Worm (Caenorhabditis elegans) whole organism, L1 larva: ENCODE results near the gene K08D8.2.

Experiments
- aly-2 ChIP-seq: fragments of 150-350 bp; optimal IDR thresholded peaks from 2 replicates; lab custom pipeline; 2014; ENCODE audit warnings: missing biosample characterization, missing genetic modification characterization
- blmp-1 ChIP-seq: fragments of 150-350 bp; optimal IDR thresholded peaks from 2 replicates; lab custom pipeline; 2014; ENCODE audit warnings: missing biosample characterization, missing genetic modification characterization
- ceh-88 ChIP-seq: fragments of 200-800 bp; sonication (Bioruptor generic); IDR thresholded peaks from 2 replicates; pipeline ENCODE4 v1.3.6; 2022; ENCODE audit warnings: missing genetic modification characterization, missing compliant biosample characterization
- elt-2 ChIP-seq: sonication (generic microtip); optimal IDR thresholded peaks from 2 replicates; lab custom pipeline; 2016; ENCODE audit warnings: missing genetic modification characterization, mild to moderate bottlenecking, inconsistent platforms, missing compliant biosample characterization, missing genetic modification reagents
- fkh-8 ChIP-seq: sonication (generic microtip); optimal IDR thresholded peaks from 2 replicates; lab custom pipeline; 2016; ENCODE audit warnings: mild to moderate bottlenecking, missing genetic modification characterization, missing compliant biosample characterization
- fos-1 ChIP-seq: fragments of 150-350 bp; optimal IDR thresholded peaks from 2 replicates; lab custom pipeline; 2014; ENCODE audit warnings: missing biosample characterization, missing genetic modification characterization
- hlh-4 ChIP-seq: sonication (generic microtip); optimal IDR thresholded peaks from 2 replicates; lab custom pipeline; 2016; ENCODE audit warnings: mild to moderate bottlenecking, missing genetic modification characterization, missing compliant biosample characterization
- irx-1 ChIP-seq: sonication (generic microtip); optimal IDR thresholded peaks from 2 replicates; lab custom pipeline; 2016; ENCODE audit warnings: missing genetic modification characterization, missing compliant biosample characterization
- isw-1 ChIP-seq: fragments of 200-800 bp; sonication (Bioruptor generic); IDR thresholded peaks from 2 replicates; pipeline ENCODE4 v1.3.6; 2022; ENCODE audit warnings: missing genetic modification characterization, missing compliant biosample characterization
- jun-1 ChIP-seq: fragments of 150-350 bp; optimal IDR thresholded peaks from 2 replicates; lab custom pipeline; 2014; ENCODE audit warnings: missing biosample characterization, missing genetic modification reagents, missing genetic modification characterization
- mdl-1 ChIP-seq, 2 experiments: fragments of 150-350 bp; optimal IDR thresholded peaks; 2 replicates each; lab custom pipeline; 2014 to 2017; ENCODE audit warnings: missing biosample characterization in 2 of 2, missing genetic modification characterization in 2 of 2, inconsistent platforms in 1 of 2
- nhr-11 ChIP-seq: fragments of 150-350 bp; optimal IDR thresholded peaks from 2 replicates; lab custom pipeline; 2014; ENCODE audit warnings: missing biosample characterization, missing genetic modification characterization
- nhr-71 ChIP-seq: sonication (generic microtip); optimal IDR thresholded peaks from 2 replicates; lab custom pipeline; 2016; ENCODE audit warnings: mild to moderate bottlenecking, missing genetic modification characterization, moderate library complexity, missing compliant biosample characterization
- pax-3 ChIP-seq: fragments of 200-800 bp; sonication (Bioruptor generic); optimal IDR thresholded peaks from 2 replicates; lab custom pipeline; 2018; ENCODE audit warnings: mild to moderate bottlenecking, missing genetic modification characterization, moderate library complexity, missing compliant biosample characterization
- skn-1 ChIP-seq: fragments of 150-350 bp; optimal IDR thresholded peaks from 2 replicates; lab custom pipeline; 2014; ENCODE audit warnings: missing biosample characterization, missing genetic modification characterization
- snpc-4 ChIP-seq: fragments of 150-350 bp; optimal IDR thresholded peaks from 2 replicates; lab custom pipeline; 2014; ENCODE audit warnings: missing biosample characterization, missing genetic modification characterization
- snu-23 ChIP-seq: sonication (generic microtip); optimal IDR thresholded peaks from 2 replicates; lab custom pipeline; 2016; ENCODE audit warnings: missing genetic modification characterization, missing compliant biosample characterization
- sox-4 ChIP-seq: sonication (generic microtip); optimal IDR thresholded peaks from 2 replicates; lab custom pipeline; 2016; ENCODE audit warnings: missing genetic modification characterization, missing compliant biosample characterization
- sup-37 ChIP-seq: fragments of 200-800 bp; sonication (Bioruptor generic); optimal IDR thresholded peaks from 2 replicates; lab custom pipeline; 2018; ENCODE audit warnings: mild to moderate bottlenecking, missing genetic modification characterization, missing compliant biosample characterization
- tbx-2 ChIP-seq: sonication (generic microtip); optimal IDR thresholded peaks from 2 replicates; lab custom pipeline; 2016; ENCODE audit warnings: missing genetic modification characterization, missing compliant biosample characterization
- unc-130 ChIP-seq: fragments of 150-350 bp; optimal IDR thresholded peaks from 2 replicates; lab custom pipeline; 2017; ENCODE audit warnings: missing biosample characterization, missing genetic modification characterization, inconsistent platforms
- xbp-1 ChIP-seq: sonication (generic microtip); optimal IDR thresholded peaks from 2 replicates; lab custom pipeline; 2016; ENCODE audit warnings: missing genetic modification characterization, missing compliant biosample characterization
- zip-4 ChIP-seq: fragments of 200-800 bp; sonication (Bioruptor generic); optimal IDR thresholded peaks from 2 replicates; lab custom pipeline; 2018; ENCODE audit warnings: mild to moderate bottlenecking, missing genetic modification characterization, moderate library complexity, missing compliant biosample characterization
- ztf-4 ChIP-seq: fragments of 150-350 bp; optimal IDR thresholded peaks from 2 replicates; lab custom pipeline; 2014; ENCODE audit warnings: missing biosample characterization, missing genetic modification characterization

Gene K08D8.2

ce11 chrIV:12941254-12941653 is 38.4 kb downstream of the K08D8.2 start, which contains the start of gene dod-24 (continued):
- TF ChIP-seq nhr-11 (no peak), skn-1 (tag; lab: Kevin White, UChicago) (no peak), snpc-4 (no peak), irx-1 (no peak), ztf-4 (tag; lab: Kevin White, UChicago) (no peak)

- TF ChIP-seq blmp-1 (tag; lab: Kevin White, UChicago), result no peak
- TF ChIP-seq hlh-4 (tag; lab: Kevin White, UChicago), result no peak
- TF ChIP-seq, all 84 proteins: peak for 0
These were observed 39.8 kb downstream of the K08D8.2 start, which contains the start of gene dct-19 for ce11 chrIV:12942633-12943032. dct-19 (plus strand) TSS chrIV:12942933.

DNA sequence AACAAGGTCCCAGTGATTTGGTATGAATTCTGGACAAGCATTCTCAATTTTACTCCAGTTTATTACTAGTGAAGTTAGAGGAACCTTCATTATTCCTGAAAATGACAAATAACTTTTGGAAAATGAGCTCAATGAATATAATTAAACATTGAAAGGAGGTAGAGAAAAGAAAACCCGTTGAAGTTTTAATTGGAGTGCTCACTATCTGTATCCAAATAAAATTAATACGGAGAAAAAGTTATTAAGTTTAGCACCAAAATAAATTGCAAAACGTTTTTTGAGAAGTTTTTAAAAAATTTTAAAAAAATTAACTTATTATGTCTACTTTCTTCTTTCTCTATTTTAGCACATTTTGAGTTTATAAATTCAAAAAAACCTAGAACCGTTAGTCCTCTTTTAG is 43.6 kb downstream of the K08D8.2 start, which contains the start of gene F55G11.1:
F55G11.1 (minus strand) TSS at position 101 of the 400 bp plus-strand sequence.
- TF ChIP-seq jun-1 (tag; lab: Kevin White, UChicago) (no peak), snu-23 (GFP tag; lab: Kevin White, UChicago) (no peak), ceh-88 (no peak), zip-4 (GFP tag; lab: Kevin White, UChicago) (no peak), tbx-2 (tag; lab: Kevin White, UChicago) (no peak), mdl-1 (tag; optimal IDR thresholded peaks at IDR 0.05; lab: Kevin White, UChicago) (no peak), fos-1 (tag; lab: Kevin White, UChicago) (no peak), unc-130 (tag; lab: Kevin White, UChicago) (no peak), blmp-1 (tag; lab: Kevin White, UChicago) (no peak), nhr-71 (tag; lab: Kevin White, UChicago) (no peak), sup-37 (no peak), hlh-4 (tag; lab: Kevin White, UChicago) (no peak), irx-1 (no peak), aly-2 (tag; lab: Kevin White, UChicago) (no peak), isw-1 (GFP tag; lab: Robert Waterston, UW) (no peak)
- TF ChIP-seq, all 84 proteins: peak for 0

DNA sequence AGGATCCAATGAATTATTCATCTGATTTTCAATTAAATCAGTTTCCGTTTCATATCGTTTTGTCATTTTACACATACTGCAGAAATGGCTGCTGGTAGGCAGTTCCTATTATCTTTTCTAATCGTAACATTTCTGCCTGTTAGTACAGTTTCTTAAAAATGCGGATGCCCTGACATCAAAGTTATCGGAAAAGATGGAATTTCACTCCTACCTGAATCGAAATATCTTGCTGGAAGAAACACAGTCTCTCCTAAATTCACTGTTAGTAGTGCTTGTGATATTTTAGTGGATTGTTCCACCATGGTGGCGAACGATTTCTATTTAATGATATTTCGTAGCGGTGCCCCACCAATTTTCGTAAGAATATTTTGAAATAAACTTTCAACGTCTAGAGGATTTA is 45.6 kb downstream of the K08D8.2 start, which contains the start of gene F55G11.10:
F55G11.10 (plus strand) TSS at position 301 of the 400 bp plus-strand sequence.
- TF ChIP-seq fkh-8 (tag; lab: Kevin White, UChicago) (no peak), elt-2 (tag; lab: Kevin White, UChicago) (no peak), sox-4 (tag; lab: Kevin White, UChicago) (no peak), pax-3 (no peak), xbp-1 (tag; lab: Kevin White, UChicago) (no peak)
